Fruit fly (Drosophila melanogaster): ENCODE measurements around the gene lmd.

Gene lmd

DNA sequence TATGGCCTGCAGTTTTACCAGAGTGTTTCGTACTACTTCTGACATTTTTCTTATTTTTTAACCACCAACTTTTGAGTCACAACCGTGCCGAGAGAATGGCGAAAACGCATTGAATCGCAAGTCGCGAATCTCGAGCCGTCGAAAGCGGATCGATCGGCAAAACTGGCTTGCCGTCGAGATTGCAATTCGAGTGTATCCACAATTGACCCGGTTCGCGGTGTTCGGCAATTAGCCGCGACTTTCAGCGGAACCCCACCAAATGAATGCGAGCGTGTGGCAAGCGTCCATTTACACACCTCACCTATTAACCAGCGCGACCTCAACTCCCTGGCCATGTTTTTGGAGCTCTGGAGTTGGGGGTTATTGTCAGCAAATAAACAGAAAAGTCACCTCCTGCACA lies 8.9 kb upstream of the lmd start, which contains the start of gene CG13833:
Gene CG13833 (minus strand): TSS at position 101 of the 400 bp plus-strand sequence.
- TF ChIP-seq foxo (GFP tag; optimal IDR thresholded peaks at IDR 0.05) = no peak
- TF ChIP-seq fru (GFP tag; optimal IDR thresholded peaks at IDR 0.05) = no peak

DNA sequence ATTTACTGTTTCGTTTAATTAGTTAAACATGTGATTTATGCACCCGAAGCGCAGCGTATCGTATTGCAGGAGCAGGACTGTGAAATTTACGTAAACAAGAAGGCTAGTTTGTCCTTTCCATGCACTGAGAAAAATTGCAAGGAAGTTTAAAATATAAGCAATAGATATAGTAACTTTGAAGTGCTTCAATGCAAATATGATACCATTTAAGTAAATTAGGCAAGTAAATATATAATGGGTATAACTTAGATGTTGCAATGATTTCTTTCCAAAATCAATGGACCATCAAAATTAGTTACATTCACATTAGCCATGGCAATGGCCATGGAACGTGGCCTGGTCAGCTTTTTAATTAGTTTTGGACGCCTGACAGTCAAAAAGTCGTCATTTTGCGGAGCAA lies 4.4 kb upstream of the lmd start:
- TF ChIP-seq Rel (GFP tag; optimal IDR thresholded peaks at IDR 0.05) (no peak), Rel (tag; optimal IDR thresholded peaks at IDR 0.05) (no peak), br (GFP tag; optimal IDR thresholded peaks at IDR 0.05) (no peak), Dif (GFP tag; optimal IDR thresholded peaks at IDR 0.05; ENCODE audit: partially characterized antibody) (no peak), brk (GFP tag; optimal IDR thresholded peaks at IDR 0.05) (no peak), foxo (GFP tag; optimal IDR thresholded peaks at IDR 0.05) (no peak), usp (GFP tag; optimal IDR thresholded peaks at IDR 0.05) (no peak), dsf (GFP tag; optimal IDR thresholded peaks at IDR 0.05; ENCODE audit: borderline replicate concordance) (no peak), Hr78 (GFP tag; optimal IDR thresholded peaks at IDR 0.05) (no peak), N (GFP tag; optimal IDR thresholded peaks at IDR 0.05) (no peak), h (GFP tag; optimal IDR thresholded peaks at IDR 0.05) (no peak), fru (GFP tag; optimal IDR thresholded peaks at IDR 0.05) (no peak), dl (GFP tag; optimal IDR thresholded peaks at IDR 0.05; ENCODE audit: insufficient read depth in 1 of 2, partially characterized antibody in 2 of 2) (no peak), pan (optimal IDR thresholded peaks at IDR 0.05) (no peak)

DNA sequence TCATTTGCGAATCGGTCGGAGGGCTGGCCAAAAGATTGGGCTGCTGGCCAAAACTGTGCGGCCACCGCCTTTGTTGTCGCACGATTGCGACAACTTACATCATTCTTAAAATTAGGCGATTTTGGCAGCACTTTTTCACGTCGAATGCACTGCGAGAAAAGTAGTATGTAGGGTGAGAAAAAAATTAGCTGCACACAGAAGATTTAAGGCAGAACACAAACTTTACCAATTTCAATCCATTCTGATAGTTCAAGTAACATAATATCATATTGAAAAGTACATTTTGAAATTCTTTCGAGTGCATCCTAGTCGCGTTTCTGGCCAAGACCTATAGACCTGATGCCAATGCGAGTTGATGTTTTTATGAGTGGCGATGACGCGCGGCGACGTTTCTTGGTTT lies 2.0 kb upstream of the lmd start:
- peak; percentile 25 for TF ChIP-seq sv (GFP tag; optimal IDR thresholded peaks at IDR 0.05)
- no peak for TF ChIP-seq dl (GFP tag; optimal IDR thresholded peaks at IDR 0.05; ENCODE audit: insufficient read depth in 1 of 2, partially characterized antibody in 2 of 2)

DNA sequence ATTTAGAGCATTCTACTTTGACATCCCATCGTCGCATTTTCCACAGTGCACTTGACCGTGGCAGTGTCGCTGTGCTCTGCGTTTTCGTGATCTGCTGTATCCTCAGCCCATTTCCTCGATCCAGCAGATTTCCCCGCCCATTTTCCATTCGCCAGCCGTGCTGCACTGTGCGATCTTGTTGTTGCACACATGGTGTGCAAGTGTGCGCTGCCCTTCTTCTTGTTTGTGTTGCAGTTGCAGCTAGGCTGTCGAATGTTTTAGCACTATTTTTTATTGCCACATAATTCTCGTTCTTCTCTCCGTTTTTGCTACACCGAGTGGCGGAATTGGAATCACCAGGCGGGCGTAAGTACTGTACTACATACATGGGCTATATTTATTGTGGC lies 908 bp upstream of the lmd start:
- TF ChIP-seq CrebA (GFP tag; optimal IDR thresholded peaks at IDR 0.05; ENCODE audit: borderline replicate concordance) (no peak), OdsH (GFP tag; optimal IDR thresholded peaks at IDR 0.05) (no peak), Sp1 (GFP tag; optimal IDR thresholded peaks at IDR 0.05) (no peak), Abd-B (GFP tag; optimal IDR thresholded peaks at IDR 0.05) (no peak), Mio (GFP tag; optimal IDR thresholded peaks at IDR 0.05) (no peak), rgr (GFP tag; optimal IDR thresholded peaks at IDR 0.05) (no peak), fru (GFP tag; optimal IDR thresholded peaks at IDR 0.05) (no peak), pan (optimal IDR thresholded peaks at IDR 0.05) (no peak), Dif (GFP tag; optimal IDR thresholded peaks at IDR 0.05; ENCODE audit: partially characterized antibody) (no peak)

DNA sequence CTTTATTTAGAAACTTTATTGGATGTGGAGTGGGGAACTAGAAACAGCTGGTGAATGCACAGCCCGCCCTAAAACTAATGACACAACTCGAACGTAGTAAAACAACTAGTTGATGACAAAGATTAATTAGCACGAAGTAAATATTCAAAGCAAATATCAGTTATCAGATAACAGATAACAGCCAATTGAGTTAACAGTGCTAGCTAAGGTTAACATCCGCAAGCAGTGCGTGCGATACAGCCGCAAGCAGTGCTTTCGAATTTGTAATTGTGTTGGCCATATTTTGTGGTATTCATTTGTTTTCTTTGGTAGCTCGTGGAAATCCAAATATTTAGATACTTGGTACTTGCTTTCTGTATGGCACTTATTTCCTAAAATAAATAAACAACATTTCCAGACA lies 13.0 kb downstream of the lmd start:
- TF ChIP-seq Dif (GFP tag; optimal IDR thresholded peaks at IDR 0.05; ENCODE audit: partially characterized antibody) (no peak), h (GFP tag; optimal IDR thresholded peaks at IDR 0.05) (no peak), Hr78 (GFP tag; optimal IDR thresholded peaks at IDR 0.05) (no peak), dsf (GFP tag; optimal IDR thresholded peaks at IDR 0.05; ENCODE audit: borderline replicate concordance) (no peak), fru (GFP tag; optimal IDR thresholded peaks at IDR 0.05) (no peak), foxo (GFP tag; optimal IDR thresholded peaks at IDR 0.05) (no peak), OdsH (GFP tag; optimal IDR thresholded peaks at IDR 0.05) (no peak), brk (GFP tag; optimal IDR thresholded peaks at IDR 0.05) (no peak), sv (GFP tag; optimal IDR thresholded peaks at IDR 0.05) (no peak), Sp1 (GFP tag; optimal IDR thresholded peaks at IDR 0.05) (no peak), CG9705 (GFP tag; optimal IDR thresholded peaks at IDR 0.05) (no peak), usp (GFP tag; optimal IDR thresholded peaks at IDR 0.05) (no peak)

DNA sequence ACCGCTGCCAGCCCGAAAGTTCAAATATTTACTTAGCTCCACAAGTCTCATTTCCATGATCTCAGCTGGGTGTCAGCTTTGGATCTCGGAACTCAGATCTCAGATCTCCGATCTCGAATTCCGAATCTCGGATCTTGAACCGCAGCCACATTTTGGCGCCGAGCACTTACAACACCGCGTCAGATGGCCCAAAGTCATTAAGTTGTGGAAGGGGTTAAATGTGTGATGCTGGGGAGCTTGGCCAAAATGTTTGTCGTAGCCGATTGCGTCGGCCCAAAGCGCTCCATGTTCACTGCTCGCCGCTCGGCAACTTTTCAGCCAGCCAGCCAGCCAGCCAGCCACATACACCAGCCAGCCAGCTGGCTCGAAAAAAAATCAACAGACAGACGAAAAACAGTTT lies 14.5 kb downstream of the lmd start, which contains the start of gene CG6688:
Gene CG6688 (plus strand): TSS at position 396 of the 400 bp plus-strand sequence.
- no peak for TF ChIP-seq Vsx2 (GFP tag; optimal IDR thresholded peaks at IDR 0.05; ENCODE audit: partially characterized antibody)
- TF ChIP-seq tai (GFP tag; optimal IDR thresholded peaks at IDR 0.05) = no peak
- TF ChIP-seq dmrt93B (GFP tag; optimal IDR thresholded peaks at IDR 0.05) = no peak
- TF ChIP-seq sv (GFP tag; optimal IDR thresholded peaks at IDR 0.05) = no peak
- no peak for TF ChIP-seq GATAd (GFP tag; optimal IDR thresholded peaks at IDR 0.05)
- TF ChIP-seq foxo (GFP tag; optimal IDR thresholded peaks at IDR 0.05) = no peak
- no peak for TF ChIP-seq dl (GFP tag; optimal IDR thresholded peaks at IDR 0.05; ENCODE audit: insufficient read depth in 1 of 2, partially characterized antibody in 2 of 2)
- no peak for TF ChIP-seq h (GFP tag; optimal IDR thresholded peaks at IDR 0.05)
- no peak for TF ChIP-seq Dfd (GFP tag; optimal IDR thresholded peaks at IDR 0.05)
- TF ChIP-seq Jra (GFP tag; optimal IDR thresholded peaks at IDR 0.05) = no peak
- no peak for TF ChIP-seq N (GFP tag; optimal IDR thresholded peaks at IDR 0.05)
- no peak for TF ChIP-seq br (GFP tag; optimal IDR thresholded peaks at IDR 0.05)
- TF ChIP-seq Abd-B (GFP tag; optimal IDR thresholded peaks at IDR 0.05) = no peak
- no peak for TF ChIP-seq rgr (GFP tag; optimal IDR thresholded peaks at IDR 0.05)

All from whole organism, wandering third instar larva.